Worm (Caenorhabditis elegans) whole organism, midembryonic: ENCODE data around the gene F10E9.10.
"Not testable (repeated sequence)": the region's sequence is repeated elsewhere in the genome, so short reads cannot be mapped to it uniquely, and the experiment has no call there.

Experiments used
- T22C8.4 ChIP-seq: fragments of 200-800 bp; sonication (Bioruptor generic); IDR thresholded peaks from 2 replicates; pipeline ENCODE4 v1.3.6; 2022; ENCODE audit warnings: missing genetic modification characterization, missing compliant biosample characterization
- ref-1 ChIP-seq: fragments of 200-800 bp; sonication (Bioruptor generic); conservative IDR thresholded peaks from 2 replicates; pipeline ENCODE4 v1.3.6; 2022; ENCODE audit warnings: missing genetic modification reagents, missing genetic modification characterization, missing compliant biosample characterization
- tab-1 ChIP-seq: fragments of 200-800 bp; sonication (Bioruptor generic); IDR thresholded peaks from 2 replicates; pipeline ENCODE4 v1.3.6; 2022; ENCODE audit warnings: missing genetic modification characterization, missing compliant biosample characterization
- ztf-23 ChIP-seq: fragments of 200-800 bp; sonication (Bioruptor generic); IDR thresholded peaks from 2 replicates; pipeline ENCODE4 v1.3.6; 2022; ENCODE audit warnings: missing genetic modification reagents, missing genetic modification characterization, missing compliant biosample characterization

DNA sequence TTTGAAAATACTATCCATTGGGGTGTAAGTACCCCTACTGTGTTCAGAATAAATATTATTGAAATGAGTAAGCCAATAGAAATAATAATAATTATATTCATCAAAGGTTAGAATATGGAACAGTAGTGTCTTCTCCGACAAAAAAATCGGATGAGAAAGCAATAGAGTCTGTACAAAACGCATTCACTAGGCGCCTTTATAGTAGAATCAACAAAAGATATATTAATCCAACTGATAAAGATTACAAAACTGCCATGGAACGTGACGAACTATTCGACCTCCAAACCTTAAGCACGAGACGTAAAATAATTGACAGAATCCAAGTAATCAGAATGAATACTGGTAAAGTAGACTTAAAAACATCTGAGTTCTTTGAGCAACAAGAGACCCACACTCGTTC is 27.7 kb upstream of the F10E9.10 start, which contains the start of gene clc-29:
- not testable (repeated sequence) for TF ChIP-seq T22C8.4 (GFP tag; lab: Robert Waterston, UW); ztf-23 (GFP tag; lab: Robert Waterston, UW); ref-1 (GFP tag; lab: Robert Waterston, UW); tab-1
